Fruit fly (Drosophila melanogaster) whole organism, prepupa: ENCODE results near the gene CG4362.
A peak's percentile ranks its signal among the peaks of the same experiment; 100 is the strongest.

ENCODE experiments used
- CG11902 ChIP-seq: fragments of 200-800 bp; sonication (Bioruptor generic); optimal IDR thresholded peaks from 3 replicates; lab custom pipeline; 2016; ENCODE audit warnings: missing biosample characterization, missing genetic modification characterization
- CG6854 ChIP-seq: fragments of 200-800 bp; sonication (Bioruptor generic); optimal IDR thresholded peaks from 2 replicates; lab custom pipeline; 2017; ENCODE audit warnings: missing biosample characterization, mild to moderate bottlenecking, missing genetic modification characterization
- CG7368 ChIP-seq: fragments of 200-800 bp; sonication (Bioruptor generic); optimal IDR thresholded peaks from 3 replicates; lab custom pipeline; 2016; ENCODE audit warnings: missing biosample characterization, missing genetic modification characterization
- Ets96B ChIP-seq: fragments of 200-800 bp; optimal IDR thresholded peaks from 2 replicates; lab custom pipeline; 2019; ENCODE audit warnings: missing biosample characterization, mild to moderate bottlenecking, missing genetic modification characterization, moderate library complexity
- OdsH ChIP-seq: fragments of 200-800 bp; sonication (Bioruptor generic); optimal IDR thresholded peaks from 3 replicates; lab custom pipeline; 2016; ENCODE audit warnings: missing biosample characterization, missing genetic modification characterization
- fd85E ChIP-seq: fragments of 200-800 bp; sonication (Bioruptor generic); optimal IDR thresholded peaks from 3 replicates; lab custom pipeline; 2016; ENCODE audit warnings: missing biosample characterization, missing genetic modification characterization
- fkh ChIP-seq: fragments of 200-800 bp; sonication (Bioruptor generic); optimal IDR thresholded peaks from 3 replicates; lab custom pipeline; 2017; ENCODE audit warnings: missing biosample characterization, mild to moderate bottlenecking, missing genetic modification characterization, moderate library complexity
- pdm3 ChIP-seq: fragments of 200-800 bp; sonication (Bioruptor generic); optimal IDR thresholded peaks from 3 replicates; lab custom pipeline; 2016; ENCODE audit warnings: missing biosample characterization, missing genetic modification characterization

DNA sequence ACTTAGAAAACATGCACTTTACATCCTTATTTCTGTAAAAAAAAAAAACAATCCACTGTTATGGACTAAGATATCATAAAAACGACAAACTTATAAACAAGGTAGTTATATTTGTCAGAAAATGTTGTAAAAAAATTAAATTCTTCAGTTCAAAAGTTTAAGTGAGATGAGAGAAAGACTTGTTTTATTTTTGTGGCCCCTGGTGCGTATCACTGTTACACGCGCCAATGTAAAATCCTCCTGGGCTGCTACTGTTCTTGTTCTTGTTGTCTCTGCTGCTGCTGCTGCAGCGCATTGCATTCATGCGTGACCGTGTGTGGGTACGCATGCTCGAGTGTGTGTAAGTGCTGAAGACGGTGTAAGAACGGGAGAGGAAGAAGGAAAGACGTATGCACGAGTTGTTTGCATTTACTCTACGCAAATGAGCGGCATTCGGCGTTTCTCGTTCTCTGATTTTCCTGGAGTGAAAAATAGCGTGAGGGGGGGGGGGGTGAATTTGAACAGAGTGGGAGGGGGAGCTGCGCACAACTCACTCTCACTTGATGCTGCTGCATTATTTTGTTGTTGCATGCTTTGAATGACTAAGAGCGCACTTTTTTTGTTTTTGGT, 23.7 kb downstream of the CG4362 start:
- TF ChIP-seq fkh (GFP tag; lab: Kevin White, UChicago) (no peak), CG11902 (no peak), CG6854 (GFP tag; lab: Kevin White, UChicago) (no peak), fd85E (GFP tag; lab: Kevin White, UChicago) (no peak), CG7368 (GFP tag; lab: Kevin White, UChicago) (no peak), pdm3 (GFP tag; lab: Kevin White, UChicago) (no peak), OdsH (GFP tag; lab: Kevin White, UChicago) (peak; percentile 20), Ets96B (tag; lab: Kevin White, UChicago) (no peak)
